Worm (Caenorhabditis elegans) whole organism, L3 larva: Measurements from ENCODE around the gene nhr-263.
"Not testable (repeated sequence)": the region's sequence is repeated elsewhere in the genome, so short reads cannot be mapped to it uniquely, and the experiment has no call there.

ENCODE experiments used
- R02D3.7 ChIP-seq: fragments of 150-350 bp; optimal IDR thresholded peaks from 2 replicates; lab custom pipeline; 2014; ENCODE audit warnings: missing biosample characterization, missing genetic modification characterization
- ZK546.5 ChIP-seq: sonication (generic microtip); optimal IDR thresholded peaks from 2 replicates; lab custom pipeline; 2017; ENCODE audit warnings: missing biosample characterization, missing genetic modification characterization
- ceh-16 ChIP-seq: sonication (generic microtip); optimal IDR thresholded peaks from 2 replicates; lab custom pipeline; 2017; ENCODE audit warnings: missing biosample characterization, missing genetic modification characterization
- daf-12 ChIP-seq: fragments of 150-350 bp; optimal IDR thresholded peaks from 2 replicates; lab custom pipeline; 2014; ENCODE audit warnings: missing biosample characterization, missing genetic modification reagents, missing genetic modification characterization
- egl-27 ChIP-seq: sonication (generic microtip); optimal IDR thresholded peaks from 4 replicates; lab custom pipeline; 2017; ENCODE audit warnings: missing biosample characterization, missing genetic modification reagents, missing genetic modification characterization
- egl-5 ChIP-seq: fragments of 150-350 bp; optimal IDR thresholded peaks from 2 replicates; lab custom pipeline; 2017; ENCODE audit warnings: missing biosample characterization, missing genetic modification reagents, missing genetic modification characterization, inconsistent platforms
- elt-2 ChIP-seq: sonication (generic microtip); optimal IDR thresholded peaks from 2 replicates; lab custom pipeline; 2016; ENCODE audit warnings: missing genetic modification reagents, mild to moderate bottlenecking, missing genetic modification characterization, missing compliant biosample characterization
- elt-3 ChIP-seq, 3 experiments: fragments of 150-350 bp in 1 of 3; sonication (generic microtip) in 2 of 3; optimal IDR thresholded peaks; 2 replicates in 2 of 3; 4 replicates in 1 of 3; lab custom pipeline; 2014 to 2017; ENCODE audit warnings: missing biosample characterization in 3 of 3, missing genetic modification characterization in 3 of 3
- eor-1 ChIP-seq, 2 experiments: fragments of 150-350 bp; optimal IDR thresholded peaks; 2 replicates each; lab custom pipeline; 2014 to 2018; ENCODE audit warnings: missing biosample characterization in 2 of 2, missing genetic modification characterization in 2 of 2
- fkh-10 ChIP-seq: sonication (generic microtip); optimal IDR thresholded peaks from 2 replicates; lab custom pipeline; 2017; ENCODE audit warnings: missing biosample characterization, missing genetic modification reagents, missing genetic modification characterization
- fkh-2 ChIP-seq: fragments of 150-350 bp; optimal IDR thresholded peaks from 2 replicates; lab custom pipeline; 2014; ENCODE audit warnings: missing biosample characterization, missing genetic modification reagents, missing genetic modification characterization
- hmg-11 ChIP-seq: sonication (generic microtip); optimal IDR thresholded peaks from 2 replicates; lab custom pipeline; 2016; ENCODE audit warnings: missing genetic modification characterization, missing compliant biosample characterization
- lin-15B ChIP-seq: fragments of 150-350 bp; optimal IDR thresholded peaks from 2 replicates; lab custom pipeline; 2014; ENCODE audit warnings: missing biosample characterization, missing genetic modification characterization
- lsy-12 ChIP-seq: sonication (generic microtip); optimal IDR thresholded peaks from 2 replicates; lab custom pipeline; 2016; ENCODE audit warnings: mild to moderate bottlenecking, missing genetic modification characterization, missing compliant biosample characterization
- nhr-11 ChIP-seq: fragments of 150-350 bp; optimal IDR thresholded peaks from 2 replicates; lab custom pipeline; 2014; ENCODE audit warnings: missing biosample characterization, missing genetic modification characterization
- nhr-12 ChIP-seq: fragments of 150-350 bp; optimal IDR thresholded peaks from 2 replicates; lab custom pipeline; 2014; ENCODE audit warnings: missing biosample characterization, missing genetic modification characterization
- nhr-23 ChIP-seq: fragments of 150-350 bp; optimal IDR thresholded peaks from 2 replicates; lab custom pipeline; 2014; ENCODE audit warnings: missing biosample characterization, missing genetic modification reagents, missing genetic modification characterization
- nhr-237 ChIP-seq: fragments of 150-350 bp; optimal IDR thresholded peaks from 2 replicates; lab custom pipeline; 2014; ENCODE audit warnings: missing biosample characterization, missing genetic modification characterization
- nhr-67 ChIP-seq: fragments of 150-350 bp; optimal IDR thresholded peaks from 2 replicates; lab custom pipeline; 2014; ENCODE audit warnings: missing biosample characterization, missing genetic modification characterization
- nhr-77 ChIP-seq: fragments of 150-350 bp; optimal IDR thresholded peaks from 2 replicates; lab custom pipeline; 2014; ENCODE audit warnings: missing biosample characterization, missing genetic modification characterization
- pha-4 ChIP-seq: fragments of 150-350 bp; optimal IDR thresholded peaks from 2 replicates; lab custom pipeline; 2014; ENCODE audit warnings: missing biosample characterization, missing genetic modification reagents, missing genetic modification characterization
- pqm-1 ChIP-seq: fragments of 150-350 bp; optimal IDR thresholded peaks from 2 replicates; lab custom pipeline; 2017; ENCODE audit warnings: missing biosample characterization, missing genetic modification characterization, inconsistent platforms
- snpc-4 ChIP-seq: fragments of 150-350 bp; optimal IDR thresholded peaks from 2 replicates; lab custom pipeline; 2014; ENCODE audit warnings: missing biosample characterization, missing genetic modification characterization
- tbx-2 ChIP-seq: sonication (generic microtip); optimal IDR thresholded peaks from 2 replicates; lab custom pipeline; 2016; ENCODE audit warnings: mild to moderate bottlenecking, missing genetic modification characterization, missing compliant biosample characterization
- unc-39 ChIP-seq: sonication (generic microtip); optimal IDR thresholded peaks from 4 replicates; lab custom pipeline; 2017; ENCODE audit warnings: missing biosample characterization, missing genetic modification characterization
- unc-62 ChIP-seq: fragments of 150-350 bp; sonication (generic microtip); optimal IDR thresholded peaks from 4 replicates; lab custom pipeline; 2014; ENCODE audit warnings: missing biosample characterization, missing genetic modification reagents, missing genetic modification characterization
- zag-1 ChIP-seq: fragments of 150-350 bp; optimal IDR thresholded peaks from 2 replicates; lab custom pipeline; 2014; ENCODE audit warnings: missing biosample characterization, missing genetic modification characterization
- ztf-11 ChIP-seq: fragments of 150-350 bp; optimal IDR thresholded peaks from 2 replicates; lab custom pipeline; 2014; ENCODE audit warnings: missing biosample characterization, missing genetic modification characterization

nhr-263 gene

DNA sequence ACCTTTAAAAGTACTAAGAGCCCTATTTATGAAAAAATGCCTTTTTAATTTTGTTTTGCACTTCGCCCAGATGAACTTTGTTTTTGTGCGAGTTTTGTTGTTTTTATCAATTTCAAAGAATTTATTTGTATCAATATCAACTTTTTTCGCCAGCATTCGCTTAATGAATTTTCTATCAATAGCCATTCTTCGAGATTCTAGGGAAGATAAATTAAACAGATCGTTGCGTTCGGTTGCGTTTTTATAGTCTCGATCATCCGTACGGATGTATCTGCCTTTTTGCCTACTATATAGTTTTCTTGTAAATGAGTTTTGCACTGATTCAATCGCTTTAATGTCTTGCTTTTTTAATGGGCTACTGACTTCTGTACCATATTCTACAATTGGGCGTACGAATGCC is 3.7 kb upstream of the nhr-263 start, which contains the start of gene nhr-147:
TSS of gene nhr-147 (plus strand) at position 301 of the 400 bp plus-strand sequence.
- not testable (repeated sequence) for TF ChIP-seq nhr-67 (tag; lab: Kevin White, UChicago); lin-15B; nhr-77 (tag; lab: Kevin White, UChicago)

DNA sequence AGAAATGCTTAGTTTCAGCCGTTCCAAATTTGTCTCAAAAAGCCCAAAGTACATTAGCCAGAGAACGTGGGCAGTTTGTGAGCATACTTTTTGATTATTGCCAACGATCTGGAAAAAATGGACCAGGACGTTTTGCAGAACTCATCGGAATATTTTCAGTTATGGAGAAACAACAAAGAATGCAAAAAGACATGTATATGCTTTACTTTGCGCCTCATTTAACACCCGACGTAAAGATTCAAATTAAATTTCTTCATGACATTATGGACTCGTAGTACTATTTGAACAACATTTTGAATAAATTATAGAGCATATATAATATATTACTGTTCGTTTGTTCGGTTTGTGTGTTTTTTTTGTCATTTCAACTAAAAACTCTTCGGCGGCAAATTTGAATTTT is 1.7 kb upstream of the nhr-263 start, which contains the start of gene srh-244:
TSS of gene srh-244 (plus strand) at position 301 of the 400 bp plus-strand sequence.
- TF ChIP-seq R02D3.7 (tag; lab: Kevin White, UChicago) (no peak), egl-5 (tag; lab: Kevin White, UChicago) (no peak)

DNA sequence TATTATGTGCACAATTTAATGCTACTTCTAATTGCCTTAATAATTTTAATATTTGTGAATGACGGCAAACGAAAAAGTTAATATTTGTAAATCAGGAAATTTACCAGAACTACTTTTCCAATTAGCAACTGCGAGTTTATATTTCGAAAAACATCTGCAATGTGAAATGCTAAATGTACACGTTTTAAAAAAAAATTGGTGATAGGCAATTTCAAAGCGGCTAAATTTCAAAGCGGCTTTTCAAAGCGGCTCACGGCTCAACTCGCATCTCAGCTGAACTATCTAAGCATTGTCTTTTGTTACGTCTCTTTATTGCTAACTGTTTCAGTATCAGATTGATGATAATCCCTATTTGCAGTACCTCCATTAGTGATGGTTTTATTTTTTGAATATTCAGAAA is 2.0 kb downstream of the nhr-263 start, which contains the start of gene srh-187:
TSS of gene srh-187 (minus strand) at position 101 of the 400 bp plus-strand sequence.
- TF ChIP-seq nhr-11 (tag; lab: Kevin White, UChicago) = no peak
- no peak for TF ChIP-seq zag-1 (tag; lab: Kevin White, UChicago)
- TF ChIP-seq unc-39 (tag; lab: Kevin White, UChicago) = no peak
- TF ChIP-seq, all 47 proteins: peak for 0

DNA sequence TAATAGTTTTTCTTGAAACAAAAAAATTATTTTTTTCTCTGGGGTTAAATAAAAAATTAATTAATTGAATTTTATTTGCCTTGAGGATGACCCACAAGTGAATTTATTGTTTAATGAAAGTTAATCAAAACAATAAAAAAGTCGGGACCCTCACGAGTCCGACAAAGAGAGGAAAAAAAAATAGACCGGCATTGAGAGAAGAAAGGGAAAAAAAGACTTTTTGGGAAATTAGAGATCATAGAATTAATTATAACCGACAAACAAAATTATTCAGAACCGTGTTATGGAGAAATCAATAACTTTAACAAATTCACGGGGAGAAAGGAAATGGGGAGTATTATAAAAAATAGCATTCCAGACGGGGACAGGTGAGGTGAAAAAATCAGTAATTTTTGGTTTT is 4.6 kb downstream of the nhr-263 start, which contains the start of gene F10G2.7:
TSS of gene F10G2.7 (minus strand) at position 101 of the 400 bp plus-strand sequence.
- TF ChIP-seq fkh-2; snpc-4 (tag; lab: Kevin White, UChicago); R02D3.7 (tag; lab: Kevin White, UChicago): not testable (repeated sequence)

DNA sequence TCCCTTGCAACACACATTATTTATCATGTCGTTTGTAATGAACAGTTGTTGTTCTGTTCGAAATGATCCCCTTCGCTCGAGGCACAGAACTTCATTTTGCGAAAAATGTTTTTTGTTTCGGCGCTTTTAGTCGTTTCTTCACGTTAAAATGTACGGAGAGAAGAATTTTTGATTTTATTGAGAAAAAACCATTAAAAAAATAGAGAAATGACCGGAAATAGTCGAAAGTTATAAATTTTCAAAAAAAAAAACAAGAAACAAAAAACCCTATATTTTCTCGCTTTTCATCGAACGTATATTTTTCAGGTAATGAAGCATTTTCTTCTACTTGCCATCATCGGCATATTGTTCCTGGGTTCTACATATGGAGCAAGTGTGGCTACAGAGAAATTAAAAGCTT is 9.6 kb downstream of the nhr-263 start, which contains the start of gene F10G2.1:
TSS of gene F10G2.1 (plus strand) at position 301 of the 400 bp plus-strand sequence.
- TF ChIP-seq unc-62 (GFP tag; lab: Kevin White, UChicago) (no peak), pqm-1 (tag; lab: Kevin White, UChicago) (no peak)

DNA sequence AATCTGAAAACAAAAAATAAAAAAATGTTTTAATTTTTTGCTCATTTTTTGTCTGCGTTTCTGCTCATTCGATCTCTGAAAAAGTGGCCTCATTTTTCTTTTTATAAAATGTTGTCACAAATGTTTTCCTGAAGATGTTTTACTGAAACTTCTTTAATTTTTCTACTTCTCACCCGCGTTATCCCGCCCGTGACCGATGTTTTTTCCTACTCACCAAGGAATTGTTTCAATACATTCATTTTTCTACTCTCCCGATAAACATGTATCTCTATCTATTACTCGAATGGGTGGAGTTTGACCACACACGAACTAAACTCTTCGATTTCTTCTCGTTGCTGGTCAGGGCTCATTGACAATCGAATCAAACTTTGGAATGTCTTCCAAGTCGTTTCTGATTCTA is 11.0 kb downstream of the nhr-263 start, which contains the start of gene F10G2.2:
TSS of gene F10G2.2 (plus strand) at position 301 of the 400 bp plus-strand sequence.
- TF ChIP-seq pqm-1 (tag; lab: Kevin White, UChicago) (no peak), nhr-237 (tag; lab: Kevin White, UChicago) (no peak), elt-3 (tag; optimal IDR thresholded peaks at IDR 0.05; lab: Kevin White, UChicago) (no peak), hmg-11 (tag; lab: Kevin White, UChicago) (no peak), egl-27 (tag; lab: Kevin White, UChicago) (no peak), fkh-10 (GFP tag; lab: Kevin White, UChicago) (no peak), nhr-23 (no peak), nhr-67 (tag; lab: Kevin White, UChicago) (no peak), lin-15B (no peak), zag-1 (tag; lab: Kevin White, UChicago) (no peak), ztf-11 (tag; lab: Kevin White, UChicago) (no peak), daf-12 (tag; lab: Kevin White, UChicago) (no peak), eor-1 (tag; optimal IDR thresholded peaks at IDR 0.05; lab: Kevin White, UChicago) (no peak), nhr-12 (no peak), elt-2 (tag; lab: Kevin White, UChicago) (no peak), ceh-16 (tag; lab: Kevin White, UChicago) (no peak), lsy-12 (tag; lab: Kevin White, UChicago) (no peak)
- TF ChIP-seq, all 47 proteins: peak for 0

DNA sequence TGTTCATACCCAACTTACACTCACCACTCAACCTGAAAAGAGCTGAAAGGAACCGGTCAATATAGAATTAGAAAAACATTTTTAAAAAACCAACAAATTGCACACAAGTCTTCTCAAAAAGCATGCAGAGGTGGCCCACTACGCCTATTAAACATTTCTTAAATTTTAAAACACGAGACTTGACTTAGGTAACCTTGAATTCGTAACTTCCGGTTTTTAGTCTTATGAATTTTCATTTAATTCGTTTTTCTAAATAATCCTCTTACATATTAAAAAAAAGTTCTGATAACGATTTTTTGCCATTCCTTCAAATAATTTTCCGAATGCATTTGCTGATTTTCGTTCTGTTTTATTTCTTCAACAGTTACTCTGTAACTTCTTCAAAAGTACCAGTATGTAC is 13.8 kb downstream of the nhr-263 start, which contains the start of gene clec-7:
TSS of gene clec-7 (plus strand) at position 301 of the 400 bp plus-strand sequence.
- TF ChIP-seq lin-15B (no peak), pha-4 (tag; lab: Kevin White, UChicago) (no peak), elt-2 (tag; lab: Kevin White, UChicago) (peak; percentile 2)

DNA sequence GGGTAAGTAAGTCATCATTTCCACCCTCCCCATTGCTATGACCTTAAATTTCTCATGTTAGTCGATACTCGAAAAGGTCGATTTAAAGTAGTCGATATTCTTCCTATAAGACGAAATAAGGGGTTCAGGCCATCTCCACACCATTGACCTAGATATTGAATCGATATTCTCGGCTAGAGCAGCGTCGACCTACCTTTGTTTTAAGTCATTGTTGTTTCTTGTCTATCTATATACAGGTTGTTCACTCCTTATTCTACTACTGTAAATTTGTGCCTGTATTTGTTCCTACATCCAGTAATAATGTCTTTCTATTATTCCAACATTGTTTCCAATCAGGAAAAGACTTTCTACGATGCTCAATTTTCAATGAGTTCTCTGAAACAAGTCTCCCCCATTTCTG is 14.9 kb downstream of the nhr-263 start, which contains the start of gene F10G2.4:
TSS of gene F10G2.4 (plus strand) at position 301 of the 400 bp plus-strand sequence.
- TF ChIP-seq elt-2 (tag; lab: Kevin White, UChicago) (no peak), ztf-11 (tag; lab: Kevin White, UChicago) (no peak), ZK546.5 (tag; lab: Kevin White, UChicago) (no peak), fkh-2 (no peak), tbx-2 (tag; lab: Kevin White, UChicago) (no peak)
- TF ChIP-seq, all 47 proteins: peak for 0
